Worm (Caenorhabditis elegans) whole organism, L1 larva: ENCODE measurements around the gene C53A5.9.

Experiments used
- ama-1 ChIP-seq: fragments of 150-350 bp; optimal IDR thresholded peaks from 2 replicates; lab custom pipeline; 2014
- dpl-1 ChIP-seq, 3 experiments: fragments of 150-350 bp in 2 of 3; sonication (generic microtip) in 1 of 3; optimal IDR thresholded peaks; 2 replicates each; lab custom pipeline; 2014 to 2017; ENCODE audit warnings: missing biosample characterization in 3 of 3, missing genetic modification characterization in 3 of 3, missing genetic modification reagents in 3 of 3
- elt-2 ChIP-seq: sonication (generic microtip); optimal IDR thresholded peaks from 2 replicates; lab custom pipeline; 2016; ENCODE audit warnings: missing genetic modification characterization, mild to moderate bottlenecking, inconsistent platforms, missing compliant biosample characterization, missing genetic modification reagents
- lin-39 ChIP-seq: fragments of 150-350 bp; optimal IDR thresholded peaks from 2 replicates; lab custom pipeline; 2014; ENCODE audit warnings: missing biosample characterization, missing genetic modification reagents, missing genetic modification characterization
- nhr-237 ChIP-seq: fragments of 150-350 bp; optimal IDR thresholded peaks from 2 replicates; lab custom pipeline; 2014; ENCODE audit warnings: missing biosample characterization, missing genetic modification characterization
- rnt-1 ChIP-seq: sonication (generic microtip); optimal IDR thresholded peaks from 2 replicates; lab custom pipeline; 2016; ENCODE audit warnings: mild to moderate bottlenecking, missing genetic modification characterization, moderate library complexity, missing compliant biosample characterization
- unc-62 ChIP-seq: fragments of 150-350 bp; optimal IDR thresholded peaks from 2 replicates; lab custom pipeline; 2014; ENCODE audit warnings: missing biosample characterization, missing genetic modification reagents, missing genetic modification characterization
- ztf-11 ChIP-seq, 2 experiments: sonication (generic microtip); optimal IDR thresholded peaks; 2 replicates each; lab custom pipeline; 2016 to 2017; ENCODE audit warnings: missing genetic modification characterization in 2 of 2, missing biosample characterization in 1 of 2, missing compliant biosample characterization in 1 of 2

- TF ChIP-seq dpl-1 (GFP tag; optimal IDR thresholded peaks at IDR 0.05; lab: Kevin White, UChicago) (no peak), nhr-237 (no peak), elt-2 (no peak), unc-62 (GFP tag; lab: Kevin White, UChicago) (no peak), ama-1 (lab: Kevin White, UChicago) (no peak), ztf-11 (tag; optimal IDR thresholded peaks at IDR 0.05; lab: Kevin White, UChicago) (no peak), lin-39 (tag; lab: Kevin White, UChicago) (no peak), rnt-1 (peak; percentile 43)
These were observed 18.2 kb upstream of the C53A5.9 start for ce11 chrV:14576745-14577373.
